Worm (Caenorhabditis elegans): Measurements from ENCODE around the gene tbx-39.

Gene tbx-39

ce11 chrIV:15328092-15328491 lies 4.4 kb downstream of the tbx-39 start, which contains the start of gene tbx-40:
tbx-40 (minus strand) TSS chrIV:15328192.
- no peak for TF ChIP-seq ets-7 (tag; optimal IDR thresholded peaks at IDR 0.05)
- no peak for TF ChIP-seq F13C5.2 (tag; optimal IDR thresholded peaks at IDR 0.05)
- TF ChIP-seq hnd-1 (tag; optimal IDR thresholded peaks at IDR 0.05) = no peak
- TF ChIP-seq B0310.2 (tag; optimal IDR thresholded peaks at IDR 0.05) = no peak
- no peak for TF ChIP-seq tbx-37 (GFP tag; conservative IDR thresholded peaks at IDR 0.05)
- no peak for TF ChIP-seq aly-1 (tag; optimal IDR thresholded peaks at IDR 0.05)
- TF ChIP-seq ceh-13 (GFP tag; optimal IDR thresholded peaks at IDR 0.05) = no peak
- no peak for TF ChIP-seq pes-1 (GFP tag; IDR thresholded peaks at IDR 0.05)
- TF ChIP-seq tbx-11 (GFP tag; IDR thresholded peaks at IDR 0.05) = no peak
- TF ChIP-seq flt-1 (GFP tag; IDR thresholded peaks at IDR 0.05) = no peak
- no peak for TF ChIP-seq sea-1 (GFP tag; conservative IDR thresholded peaks at IDR 0.05)
- TF ChIP-seq ama-1 (optimal IDR thresholded peaks at IDR 0.05) = no peak
- no peak for TF ChIP-seq hmg-4 (GFP tag; optimal IDR thresholded peaks at IDR 0.05)
- TF ChIP-seq tra-4 (tag; optimal IDR thresholded peaks at IDR 0.05) = no peak
- no peak for TF ChIP-seq ceh-36 (tag; optimal IDR thresholded peaks at IDR 0.05)

DNA sequence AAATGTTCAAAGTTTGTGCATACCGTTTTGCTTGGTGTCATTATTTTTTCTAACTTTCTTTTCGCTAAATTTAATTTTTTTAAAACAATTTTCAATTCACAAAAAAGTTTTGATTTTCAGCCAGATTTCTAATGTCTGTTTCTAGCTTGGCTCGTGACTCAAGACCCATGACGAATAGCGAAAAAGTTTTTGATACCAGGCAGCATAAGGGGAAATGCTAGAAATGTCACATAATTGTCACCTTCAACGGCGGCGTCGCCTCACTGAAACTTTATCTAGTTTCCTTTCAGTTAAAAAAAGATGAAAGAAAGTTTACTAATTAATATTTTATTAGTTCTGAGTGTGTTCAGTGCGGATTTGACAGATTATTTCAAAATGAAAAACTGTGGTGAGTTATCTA lies 13.1 kb downstream of the tbx-39 start, which contains the start of gene irld-59:
Gene irld-59 (plus strand): TSS at position 301 of the 400 bp plus-strand sequence.
- TF ChIP-seq ets-7 (tag; optimal IDR thresholded peaks at IDR 0.05) (no peak), tra-4 (tag; optimal IDR thresholded peaks at IDR 0.05) (no peak), flt-1 (GFP tag; IDR thresholded peaks at IDR 0.05) (no peak), ama-1 (optimal IDR thresholded peaks at IDR 0.05) (no peak), aly-1 (tag; optimal IDR thresholded peaks at IDR 0.05) (no peak), sea-1 (GFP tag; conservative IDR thresholded peaks at IDR 0.05) (no peak), ceh-13 (GFP tag; optimal IDR thresholded peaks at IDR 0.05) (no peak), scrt-1 (GFP tag; IDR thresholded peaks at IDR 0.05) (no peak), F13C5.2 (tag; optimal IDR thresholded peaks at IDR 0.05) (no peak), tbx-11 (GFP tag; IDR thresholded peaks at IDR 0.05) (no peak), hnd-1 (tag; optimal IDR thresholded peaks at IDR 0.05) (no peak), hmg-4 (GFP tag; optimal IDR thresholded peaks at IDR 0.05) (no peak), hmbx-1 (tag; optimal IDR thresholded peaks at IDR 0.05) (no peak)

ce11 chrIV:15361244-15361643 lies 37.6 kb downstream of the tbx-39 start, which contains the start of gene cpna-4:
cpna-4 (plus strand) TSS chrIV:15361544.
- TF ChIP-seq B0310.2 (tag; optimal IDR thresholded peaks at IDR 0.05) (no peak), ama-1 (optimal IDR thresholded peaks at IDR 0.05) (no peak), hnd-1 (tag; optimal IDR thresholded peaks at IDR 0.05) (no peak), F13C5.2 (tag; optimal IDR thresholded peaks at IDR 0.05) (no peak), sea-1 (GFP tag; conservative IDR thresholded peaks at IDR 0.05) (no peak), aly-1 (tag; optimal IDR thresholded peaks at IDR 0.05) (no peak), scrt-1 (GFP tag; IDR thresholded peaks at IDR 0.05) (no peak), hmbx-1 (tag; optimal IDR thresholded peaks at IDR 0.05) (no peak), flt-1 (GFP tag; IDR thresholded peaks at IDR 0.05) (no peak)

- TF ChIP-seq ceh-13 (GFP tag; optimal IDR thresholded peaks at IDR 0.05) (no peak), tbx-37 (GFP tag; conservative IDR thresholded peaks at IDR 0.05) (no peak), hnd-1 (tag; optimal IDR thresholded peaks at IDR 0.05) (no peak), tra-4 (tag; optimal IDR thresholded peaks at IDR 0.05) (no peak), flt-1 (GFP tag; IDR thresholded peaks at IDR 0.05) (no peak), scrt-1 (GFP tag; IDR thresholded peaks at IDR 0.05) (no peak), hmbx-1 (tag; optimal IDR thresholded peaks at IDR 0.05) (no peak), hmg-4 (GFP tag; optimal IDR thresholded peaks at IDR 0.05) (no peak)
Measured at ce11 chrIV:15361884-15362283, 38.2 kb downstream of the tbx-39 start.
